Worm (Caenorhabditis elegans) whole organism, L2 larva: ENCODE data around the gene W03B1.3.

Experiments used
- C34F6.9 ChIP-seq: fragments of 150-350 bp; optimal IDR thresholded peaks from 2 replicates; lab custom pipeline; 2014; ENCODE audit warnings: missing biosample characterization, missing genetic modification characterization
- F13H6.1 ChIP-seq: sonication (generic microtip); optimal IDR thresholded peaks from 2 replicates; lab custom pipeline; 2016; ENCODE audit warnings: missing genetic modification characterization, missing compliant biosample characterization
- R02D3.7 ChIP-seq: fragments of 150-350 bp; optimal IDR thresholded peaks from 2 replicates; lab custom pipeline; 2014; ENCODE audit warnings: missing biosample characterization, missing genetic modification characterization
- alr-1 ChIP-seq: fragments of 150-350 bp; optimal IDR thresholded peaks from 2 replicates; lab custom pipeline; 2014; ENCODE audit warnings: missing biosample characterization, missing genetic modification characterization
- aly-2 ChIP-seq: fragments of 150-350 bp; optimal IDR thresholded peaks from 2 replicates; lab custom pipeline; 2014; ENCODE audit warnings: missing biosample characterization, missing genetic modification characterization
- ama-1 ChIP-seq: fragments of 150-350 bp; optimal IDR thresholded peaks from 2 replicates; lab custom pipeline; 2018; ENCODE audit warnings: inconsistent platforms
- blmp-1 ChIP-seq: sonication (generic microtip); optimal IDR thresholded peaks from 2 replicates; lab custom pipeline; 2017; ENCODE audit warnings: missing genetic modification characterization, mild to moderate bottlenecking, missing compliant biosample characterization, antibody characterized with exemption, moderate library complexity; ENCODE audit not compliant: insufficient read depth
- ceh-16 ChIP-seq: fragments of 150-350 bp; optimal IDR thresholded peaks from 2 replicates; lab custom pipeline; 2014; ENCODE audit warnings: missing biosample characterization, missing genetic modification characterization
- ceh-82 ChIP-seq: fragments of 150-350 bp; optimal IDR thresholded peaks from 2 replicates; lab custom pipeline; 2014; ENCODE audit warnings: missing biosample characterization, missing genetic modification characterization
- crh-2 ChIP-seq: sonication (generic microtip); optimal IDR thresholded peaks from 2 replicates; lab custom pipeline; 2017; ENCODE audit warnings: missing biosample characterization, missing genetic modification characterization
- egl-27 ChIP-seq: sonication (generic microtip); optimal IDR thresholded peaks from 3 replicates; lab custom pipeline; 2017; ENCODE audit warnings: missing biosample characterization, missing genetic modification reagents, missing genetic modification characterization
- elt-1 ChIP-seq: fragments of 150-350 bp; optimal IDR thresholded peaks from 2 replicates; lab custom pipeline; 2014; ENCODE audit warnings: missing biosample characterization, missing genetic modification characterization
- fos-1 ChIP-seq: fragments of 150-350 bp; optimal IDR thresholded peaks from 2 replicates; lab custom pipeline; 2014; ENCODE audit warnings: missing biosample characterization, missing genetic modification characterization
- gmeb-1 ChIP-seq: fragments of 150-350 bp; optimal IDR thresholded peaks from 2 replicates; lab custom pipeline; 2014; ENCODE audit warnings: missing biosample characterization, missing genetic modification characterization
- lin-11 ChIP-seq: fragments of 150-350 bp; sonication (generic microtip); optimal IDR thresholded peaks from 2 replicates; lab custom pipeline; 2014; ENCODE audit warnings: missing biosample characterization, missing genetic modification characterization, inconsistent platforms, mixed read lengths
- lin-13 ChIP-seq: fragments of 150-350 bp; optimal IDR thresholded peaks from 2 replicates; lab custom pipeline; 2014; ENCODE audit warnings: missing biosample characterization, missing genetic modification reagents, missing genetic modification characterization
- lin-39 ChIP-seq: fragments of 150-350 bp; optimal IDR thresholded peaks from 2 replicates; lab custom pipeline; 2014; ENCODE audit warnings: missing biosample characterization, missing genetic modification reagents, missing genetic modification characterization
- lsy-2 ChIP-seq, 2 experiments: fragments of 150-350 bp in 1 of 2; sonication (generic microtip) in 1 of 2; optimal IDR thresholded peaks; 2 replicates each; lab custom pipeline; 2014 to 2017; ENCODE audit warnings: missing biosample characterization in 2 of 2, missing genetic modification characterization in 2 of 2
- mab-5 ChIP-seq: fragments of 150-350 bp; optimal IDR thresholded peaks from 2 replicates; lab custom pipeline; 2014; ENCODE audit warnings: missing biosample characterization, missing genetic modification characterization
- mdl-1 ChIP-seq, 2 experiments: fragments of 150-350 bp in 1 of 2; sonication (generic microtip) in 1 of 2; optimal IDR thresholded peaks; 2 replicates each; lab custom pipeline; 2017; ENCODE audit warnings: missing biosample characterization in 2 of 2, missing genetic modification characterization in 2 of 2
- nhr-10 ChIP-seq: sonication (generic microtip); optimal IDR thresholded peaks from 2 replicates; lab custom pipeline; 2017; ENCODE audit warnings: missing biosample characterization, missing genetic modification characterization
- nhr-11 ChIP-seq: fragments of 150-350 bp; optimal IDR thresholded peaks from 2 replicates; lab custom pipeline; 2014; ENCODE audit warnings: missing biosample characterization, missing genetic modification characterization
- nhr-129 ChIP-seq: fragments of 150-350 bp; optimal IDR thresholded peaks from 2 replicates; lab custom pipeline; 2014; ENCODE audit warnings: missing biosample characterization, missing genetic modification characterization
- nhr-21 ChIP-seq: fragments of 150-350 bp; optimal IDR thresholded peaks from 2 replicates; lab custom pipeline; 2014; ENCODE audit warnings: missing biosample characterization, missing genetic modification characterization
- nhr-23 ChIP-seq: fragments of 150-350 bp; optimal IDR thresholded peaks from 2 replicates; lab custom pipeline; 2014; ENCODE audit warnings: missing biosample characterization, missing genetic modification reagents, missing genetic modification characterization
- nhr-237 ChIP-seq: fragments of 150-350 bp; optimal IDR thresholded peaks from 2 replicates; lab custom pipeline; 2014; ENCODE audit warnings: missing biosample characterization, missing genetic modification characterization
- nhr-25 ChIP-seq: fragments of 150-350 bp; sonication (generic microtip); optimal IDR thresholded peaks from 3 replicates; lab custom pipeline; 2014; ENCODE audit warnings: missing biosample characterization, missing genetic modification characterization
- nhr-6 ChIP-seq: fragments of 150-350 bp; optimal IDR thresholded peaks from 2 replicates; lab custom pipeline; 2014; ENCODE audit warnings: missing biosample characterization, missing genetic modification characterization
- nhr-77 ChIP-seq: fragments of 150-350 bp; optimal IDR thresholded peaks from 2 replicates; lab custom pipeline; 2014; ENCODE audit warnings: missing biosample characterization, missing genetic modification characterization
- sem-4 ChIP-seq: fragments of 150-350 bp; optimal IDR thresholded peaks from 2 replicates; lab custom pipeline; 2014; ENCODE audit warnings: missing biosample characterization, missing genetic modification reagents, missing genetic modification characterization
- skn-1 ChIP-seq: sonication (generic microtip); optimal IDR thresholded peaks from 2 replicates; lab custom pipeline; 2017; ENCODE audit warnings: missing biosample characterization, missing genetic modification characterization
- sma-3 ChIP-seq: sonication (generic microtip); optimal IDR thresholded peaks from 2 replicates; lab custom pipeline; 2016; ENCODE audit warnings: missing genetic modification reagents, missing genetic modification characterization, missing compliant biosample characterization
- sma-9 ChIP-seq, 2 experiments: fragments of 150-350 bp in 1 of 2; sonication (generic microtip) in 1 of 2; optimal IDR thresholded peaks; 2 replicates each; lab custom pipeline; 2014 to 2016; ENCODE audit warnings: missing genetic modification characterization in 2 of 2, mild to moderate bottlenecking in 1 of 2, missing biosample characterization in 1 of 2, missing compliant biosample characterization in 1 of 2, missing genetic modification reagents in 1 of 2, moderate library complexity in 1 of 2
- unc-39 ChIP-seq: fragments of 150-350 bp; optimal IDR thresholded peaks from 2 replicates; lab custom pipeline; 2014; ENCODE audit warnings: missing biosample characterization, missing genetic modification characterization
- unc-55 ChIP-seq: fragments of 150-350 bp; sonication (generic microtip); optimal IDR thresholded peaks from 3 replicates; lab custom pipeline; 2014; ENCODE audit warnings: missing biosample characterization, missing genetic modification reagents, missing genetic modification characterization
- unc-62 ChIP-seq: fragments of 150-350 bp; optimal IDR thresholded peaks from 2 replicates; lab custom pipeline; 2014; ENCODE audit warnings: missing biosample characterization, missing genetic modification reagents, missing genetic modification characterization
- zag-1 ChIP-seq: fragments of 150-350 bp; optimal IDR thresholded peaks from 2 replicates; lab custom pipeline; 2014; ENCODE audit warnings: missing biosample characterization, missing genetic modification characterization
- ztf-11 ChIP-seq: sonication (generic microtip); optimal IDR thresholded peaks from 2 replicates; lab custom pipeline; 2017; ENCODE audit warnings: missing biosample characterization, missing genetic modification characterization
- ztf-4 ChIP-seq: fragments of 150-350 bp; optimal IDR thresholded peaks from 2 replicates; lab custom pipeline; 2014; ENCODE audit warnings: missing biosample characterization, missing genetic modification characterization

The W03B1.3 gene

ce11 chrIV:4301202-4301601 is 34.8 kb downstream of the W03B1.3 start, which contains the start of gene lgc-22:
lgc-22 (plus strand) TSS chrIV:4301306.
- no peak for TF ChIP-seq ztf-4 (tag; lab: Kevin White, UChicago)
- TF ChIP-seq nhr-11 (tag; lab: Kevin White, UChicago), result no peak
- TF ChIP-seq nhr-21 (tag; lab: Kevin White, UChicago), result no peak
- TF ChIP-seq C34F6.9 (tag; lab: Kevin White, UChicago), result no peak
- no peak for TF ChIP-seq lin-11 (tag; lab: Kevin White, UChicago)
- no peak for TF ChIP-seq ztf-11 (tag; lab: Kevin White, UChicago)
- no peak for TF ChIP-seq R02D3.7 (tag; lab: Kevin White, UChicago)
- TF ChIP-seq ceh-16 (tag; lab: Kevin White, UChicago), result no peak
- no peak for TF ChIP-seq crh-2 (tag; lab: Kevin White, UChicago)
- no peak for TF ChIP-seq skn-1 (tag; lab: Kevin White, UChicago)
- no peak for TF ChIP-seq nhr-6 (tag; lab: Kevin White, UChicago)
- TF ChIP-seq alr-1 (tag; lab: Kevin White, UChicago), result no peak
- no peak for TF ChIP-seq ama-1 (lab: Kevin White, UChicago)

ce11 chrIV:4299994-4300393 is 36.0 kb downstream of the W03B1.3 start:
- TF ChIP-seq nhr-21 (tag; lab: Kevin White, UChicago), result peak; percentile 30
- TF ChIP-seq mab-5 (tag; lab: Kevin White, UChicago), result no peak
- peak; percentile 44 for TF ChIP-seq nhr-25 (tag; lab: Kevin White, UChicago)

- TF ChIP-seq nhr-6 (tag; lab: Kevin White, UChicago), result no peak
- no peak for TF ChIP-seq lin-39
- no peak for TF ChIP-seq blmp-1 (tag; lab: Kevin White, UChicago)
- TF ChIP-seq C34F6.9 (tag; lab: Kevin White, UChicago), result no peak
- no peak for TF ChIP-seq egl-27 (tag; lab: Kevin White, UChicago)
- TF ChIP-seq nhr-129 (tag; lab: Kevin White, UChicago), result no peak
- TF ChIP-seq sma-3 (GFP tag; lab: Kevin White, UChicago), result no peak
- no peak for TF ChIP-seq alr-1 (tag; lab: Kevin White, UChicago)
- no peak for TF ChIP-seq gmeb-1 (tag; lab: Kevin White, UChicago)
- no peak for TF ChIP-seq elt-1 (tag; lab: Kevin White, UChicago)
- no peak for TF ChIP-seq F13H6.1
- TF ChIP-seq R02D3.7 (tag; lab: Kevin White, UChicago), result no peak
- TF ChIP-seq ceh-82 (tag; lab: Kevin White, UChicago), result no peak
- no peak for TF ChIP-seq nhr-77
- TF ChIP-seq nhr-237 (tag; lab: Kevin White, UChicago), result no peak
- TF ChIP-seq ama-1 (lab: Kevin White, UChicago), result no peak
- no peak for TF ChIP-seq aly-2 (tag; lab: Kevin White, UChicago)
- TF ChIP-seq skn-1 (tag; lab: Kevin White, UChicago), result no peak
- no peak for TF ChIP-seq nhr-23 (tag; lab: Kevin White, UChicago)
Observed at ce11 chrIV:4298983-4299382, 37.1 kb downstream of the W03B1.3 start, which contains the start of gene F15E6.9. F15E6.9 (minus strand) TSS chrIV:4299083.

ce11 chrIV:4294552-4294951 is 41.5 kb downstream of the W03B1.3 start, which contains the start of gene F15E6.3:
F15E6.3 (plus strand) TSS chrIV:4294895.
- TF ChIP-seq mdl-1 (tag; optimal IDR thresholded peaks at IDR 0.05; lab: Kevin White, UChicago), result no peak
- TF ChIP-seq nhr-23 (tag; lab: Kevin White, UChicago), result no peak
- TF ChIP-seq unc-62, result no peak
- peak; percentile 72 for TF ChIP-seq nhr-21 (tag; lab: Kevin White, UChicago)
- no peak for TF ChIP-seq mab-5 (tag; lab: Kevin White, UChicago)
- no peak for TF ChIP-seq lin-13 (GFP tag; lab: Kevin White, UChicago)
- TF ChIP-seq lsy-2 (tag; optimal IDR thresholded peaks at IDR 0.05; lab: Kevin White, UChicago), result no peak
- peak; percentile 72 for TF ChIP-seq nhr-25 (tag; lab: Kevin White, UChicago)
- TF ChIP-seq sma-9 (GFP tag; optimal IDR thresholded peaks at IDR 0.05; lab: Kevin White, UChicago), result peak; percentile 78
- TF ChIP-seq sma-9 (tag; optimal IDR thresholded peaks at IDR 0.05; lab: Kevin White, UChicago), result no peak
- no peak for TF ChIP-seq ceh-16 (tag; lab: Kevin White, UChicago)
- TF ChIP-seq nhr-129 (tag; lab: Kevin White, UChicago), result peak; percentile 18
- no peak for TF ChIP-seq unc-55
- no peak for TF ChIP-seq nhr-11 (tag; lab: Kevin White, UChicago)
- no peak for TF ChIP-seq fos-1 (tag; lab: Kevin White, UChicago)
- TF ChIP-seq gmeb-1 (tag; lab: Kevin White, UChicago), result peak; percentile 23
- no peak for TF ChIP-seq blmp-1 (tag; lab: Kevin White, UChicago)
- no peak for TF ChIP-seq sem-4 (tag; lab: Kevin White, UChicago)
- no peak for TF ChIP-seq F13H6.1
- no peak for TF ChIP-seq alr-1 (tag; lab: Kevin White, UChicago)
- no peak for TF ChIP-seq ztf-11 (tag; lab: Kevin White, UChicago)
- no peak for TF ChIP-seq nhr-10 (tag; lab: Kevin White, UChicago)
- TF ChIP-seq unc-39 (tag; lab: Kevin White, UChicago), result no peak
- no peak for TF ChIP-seq nhr-237 (tag; lab: Kevin White, UChicago)
- TF ChIP-seq zag-1, result no peak
- TF ChIP-seq sma-3 (GFP tag; lab: Kevin White, UChicago), result peak; percentile 85
